Fruit fly (Drosophila melanogaster): ENCODE results near the gene eEF1alpha2.

DNA sequence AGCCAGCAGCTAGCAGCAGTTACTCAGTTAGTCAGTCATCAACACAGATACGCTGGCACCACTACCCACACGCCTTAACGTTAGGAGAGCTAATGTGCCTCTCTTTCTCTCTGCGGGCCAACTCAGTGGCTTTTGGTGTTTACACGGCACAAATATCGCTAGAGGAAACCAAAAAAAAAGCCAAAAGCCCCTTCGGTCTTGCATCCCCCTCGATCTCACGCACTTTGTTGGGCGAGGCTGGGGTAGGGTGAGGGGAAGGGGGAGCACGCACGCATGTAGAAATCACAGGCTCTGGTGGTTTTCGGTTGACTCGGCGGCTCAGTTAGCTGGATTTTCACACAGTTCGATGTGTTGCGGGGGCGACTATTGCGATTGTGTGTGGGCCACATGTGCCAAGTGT is 16.3 kb upstream of the eEF1alpha2 start:
- TF ChIP-seq usp (GFP tag; optimal IDR thresholded peaks at IDR 0.05) (no peak), EcR (GFP tag; optimal IDR thresholded peaks at IDR 0.05) (no peak), Dll (optimal IDR thresholded peaks at IDR 0.05) (no peak), psq (optimal IDR thresholded peaks at IDR 0.05) (no peak), pan (optimal IDR thresholded peaks at IDR 0.05) (no peak), CG8478 (optimal IDR thresholded peaks at IDR 0.05) (no peak)
